Fruit fly (Drosophila melanogaster): Measurements from ENCODE around the gene RagA-B.
A peak's percentile ranks its signal among the peaks of the same experiment; 100 is the strongest.

RagA-B gene

dm6 chr3R:9028690-9029089, 44.6 kb upstream of the RagA-B start (continued):
- TF ChIP-seq CG32772 (GFP tag; IDR thresholded peaks at IDR 0.05) (0 out of 2 replicates have a peak, but pooled peaks have one; percentile 13), gcm2 (GFP tag; optimal IDR thresholded peaks at IDR 0.05) (no peak), kah (GFP tag; optimal IDR thresholded peaks at IDR 0.05) (peak; percentile 27), gsb-n (tag; optimal IDR thresholded peaks at IDR 0.05) (peak; percentile 17), CG32767 (GFP tag; IDR thresholded peaks at IDR 0.05) (0 out of 2 replicates have a peak, but pooled peaks have one; percentile 36), abd-A (tag; optimal IDR thresholded peaks at IDR 0.05) (peak; percentile 83), her (GFP tag; optimal IDR thresholded peaks at IDR 0.05) (no peak), CG34376 (GFP tag; optimal IDR thresholded peaks at IDR 0.05) (no peak), Med (GFP tag) (peak; percentile 45), BEAF-32 (GFP tag; optimal IDR thresholded peaks at IDR 0.05) (no peak), gcm (GFP tag; optimal IDR thresholded peaks at IDR 0.05) (peak; percentile 11), cg (GFP tag; optimal IDR thresholded peaks at IDR 0.05) (peak; percentile 17), sqz (GFP tag; optimal IDR thresholded peaks at IDR 0.05) (peak; percentile 34), Vsx1 (GFP tag; optimal IDR thresholded peaks at IDR 0.05) (peak; percentile 87), kay (GFP tag; optimal IDR thresholded peaks at IDR 0.05) (no peak), Hand (GFP tag; optimal IDR thresholded peaks at IDR 0.05) (no peak), pros (GFP tag; optimal IDR thresholded peaks at IDR 0.05) (peak; percentile 58), MESR4 (GFP tag; optimal IDR thresholded peaks at IDR 0.05) (no peak), chinmo (GFP tag; IDR thresholded peaks at IDR 0.05; ENCODE audit: partially characterized antibody) (0 out of 4 replicates have a peak, but pooled peaks have one; percentile 40), tll (GFP tag; optimal IDR thresholded peaks at IDR 0.05) (peak in 1 of 2 experiments; percentile 0)

- TF ChIP-seq Hey (tag; optimal IDR thresholded peaks at IDR 0.05) = peak; percentile 98
- peak; percentile 80 for TF ChIP-seq HLHmδ (GFP tag; optimal IDR thresholded peaks at IDR 0.05)
- TF ChIP-seq vvl (GFP tag; IDR thresholded peaks at IDR 0.05) = peak; percentile 62; the same call in 1 of the 2 replicates
- TF ChIP-seq ara (GFP tag; IDR thresholded peaks at IDR 0.05) = 0 out of 2 replicates have a peak, but pooled peaks have one; percentile 5
- TF ChIP-seq lmd (GFP tag; IDR thresholded peaks at IDR 0.05) = no peak
- TF ChIP-seq klu (GFP tag; IDR thresholded peaks at IDR 0.05) = no peak
- TF ChIP-seq Hr78 (GFP tag; optimal IDR thresholded peaks at IDR 0.05) = peak in 1 of 2 experiments; percentile 98
- peak; percentile 78 for TF ChIP-seq kni (GFP tag; optimal IDR thresholded peaks at IDR 0.05)
- TF ChIP-seq pzg (GFP tag; optimal IDR thresholded peaks at IDR 0.05) = no peak
- TF ChIP-seq CG11093 (GFP tag; IDR thresholded peaks at IDR 0.05) = no peak
- TF ChIP-seq vfl (GFP tag; optimal IDR thresholded peaks at IDR 0.05) = no peak
- peak; percentile 32 for TF ChIP-seq sd (tag; optimal IDR thresholded peaks at IDR 0.05)
- TF ChIP-seq crol (GFP tag; IDR thresholded peaks at IDR 0.05) = peak; percentile 33; the same call in 1 of the 2 replicates
- TF ChIP-seq ind (GFP tag; optimal IDR thresholded peaks at IDR 0.05) = no peak
- TF ChIP-seq Nf-YA (GFP tag; IDR thresholded peaks at IDR 0.05) = peak; percentile 7; the same call in 1 of the 2 replicates
- TF ChIP-seq nerfin-1 (tag; optimal IDR thresholded peaks at IDR 0.05) = peak; percentile 0
- TF ChIP-seq chinmo (GFP tag; IDR thresholded peaks at IDR 0.05; ENCODE audit: partially characterized antibody) = 0 out of 4 replicates have a peak, but pooled peaks have one; percentile 29
- TF ChIP-seq CG4360 (GFP tag; IDR thresholded peaks at IDR 0.05) = peak; percentile 36; the same call in 1 of the 2 replicates
- TF ChIP-seq aop (GFP tag; IDR thresholded peaks at IDR 0.05) = peak; percentile 58; the same call in 1 of the 2 replicates
- TF ChIP-seq Eip74EF (GFP tag; optimal IDR thresholded peaks at IDR 0.05) = peak in 1 of 2 experiments; percentile 75
- peak; percentile 62 for TF ChIP-seq pros (GFP tag; optimal IDR thresholded peaks at IDR 0.05)
- peak; percentile 18 for TF ChIP-seq ash1 (GFP tag; optimal IDR thresholded peaks at IDR 0.05)
- peak; percentile 88 for TF ChIP-seq cwo (GFP tag; optimal IDR thresholded peaks at IDR 0.05)
- TF ChIP-seq abd-A (tag; optimal IDR thresholded peaks at IDR 0.05) = peak; percentile 73
- TF ChIP-seq prd (optimal IDR thresholded peaks at IDR 0.05) = no peak
- TF ChIP-seq prd (GFP tag; IDR thresholded peaks at IDR 0.05) = peak; percentile 10; the same call in 1 of the 3 replicates
These were observed 43.0 kb upstream of the RagA-B start for dm6 chr3R:9027082-9027481.
